Worm (Caenorhabditis elegans) whole organism, young adult: ENCODE results near the gene F38B6.3.

ENCODE experiments used
- F22D6.2 ChIP-seq: sonication (generic microtip); optimal IDR thresholded peaks from 2 replicates; lab custom pipeline; 2016; ENCODE audit warnings: mild to moderate bottlenecking, missing genetic modification characterization, missing compliant biosample characterization
- F23B12.7 ChIP-seq: sonication (generic microtip); optimal IDR thresholded peaks from 2 replicates; lab custom pipeline; 2017; ENCODE audit warnings: missing genetic modification characterization, mild to moderate bottlenecking, missing compliant biosample characterization, antibody characterized with exemption, moderate library complexity; ENCODE audit not compliant: insufficient read depth
- bed-1 ChIP-seq: fragments of 200-800 bp; sonication (Bioruptor generic); IDR thresholded peaks from 2 replicates; pipeline ENCODE4 v1.3.6; 2022; ENCODE audit warnings: missing genetic modification reagents, missing genetic modification characterization, missing compliant biosample characterization
- bed-2 ChIP-seq: fragments of 200-800 bp; sonication (Bioruptor generic); IDR thresholded peaks from 2 replicates; pipeline ENCODE4 v1.3.6; 2022; ENCODE audit warnings: missing genetic modification reagents, missing genetic modification characterization, missing compliant biosample characterization
- hlh-26 ChIP-seq: fragments of 200-800 bp; sonication (Bioruptor generic); conservative IDR thresholded peaks from 2 replicates; pipeline ENCODE4 v1.3.6; 2022; ENCODE audit warnings: missing genetic modification reagents, missing genetic modification characterization, missing compliant biosample characterization
- hrde-1 ChIP-seq: sonication (generic microtip); optimal IDR thresholded peaks from 2 replicates; lab custom pipeline; 2016; ENCODE audit warnings: missing genetic modification characterization, mild to moderate bottlenecking, missing compliant biosample characterization, moderate library complexity, missing genotype, missing genetic modification reagents, borderline replicate concordance
- let-607 ChIP-seq, 2 experiments: fragments of 200-800 bp in 1 of 2; sonication (Bioruptor generic) in 1 of 2; sonication (generic microtip) in 1 of 2; optimal IDR thresholded peaks; 2 replicates each; lab custom pipeline; 2016 to 2018; ENCODE audit warnings: mild to moderate bottlenecking in 2 of 2, missing compliant biosample characterization in 2 of 2, missing genetic modification characterization in 2 of 2, moderate library complexity in 2 of 2, missing genotype in 1 of 2
- snpc-1.3 ChIP-seq: sonication (generic microtip); optimal IDR thresholded peaks from 2 replicates; lab custom pipeline; 2017; ENCODE audit warnings: missing genetic modification characterization, mild to moderate bottlenecking, missing compliant biosample characterization, antibody characterized with exemption, moderate library complexity, missing genotype, missing genetic modification reagents; ENCODE audit not compliant: insufficient read depth

- TF ChIP-seq hlh-26 (no peak), snpc-1.3 (tag; lab: Kevin White, UChicago) (no peak), hrde-1 (no peak), bed-2 (GFP tag; lab: Robert Waterston, UW) (no peak), F23B12.7 (no peak), let-607 (tag; optimal IDR thresholded peaks at IDR 0.05; lab: Kevin White, UChicago) (no peak), F22D6.2 (tag; lab: Kevin White, UChicago) (no peak), bed-1 (GFP tag; lab: Robert Waterston, UW) (no peak)
Measured at ce11 chrX:6705156-6705555, 11.7 kb downstream of the F38B6.3 start.
